Fruit fly (Drosophila melanogaster): ENCODE measurements around the gene Eogt.
A peak's percentile ranks its signal among the peaks of the same experiment; 100 is the strongest.

The Eogt gene

dm6 chr2L:2373818-2374746 is 6.8 kb upstream of the Eogt start, which contains the start of the genes CG3609 and CG15390 (continued):
- TF ChIP-seq CG11085 (GFP tag; IDR thresholded peaks at IDR 0.05) (peak; percentile 59; the same call in 1 of the 2 replicates), salm (tag; optimal IDR thresholded peaks at IDR 0.05) (peak; percentile 9), fd3F (GFP tag; optimal IDR thresholded peaks at IDR 0.05) (peak; percentile 55), CG8944 (GFP tag; optimal IDR thresholded peaks at IDR 0.05) (peak; percentile 85), HLH4C (GFP tag; IDR thresholded peaks at IDR 0.05; ENCODE audit: partially characterized antibody) (no peak), en (GFP tag; optimal IDR thresholded peaks at IDR 0.05) (peak; percentile 79), CG12104 (GFP tag; optimal IDR thresholded peaks at IDR 0.05) (peak; percentile 22), Dref (GFP tag; IDR thresholded peaks at IDR 0.05) (peak; percentile 50), dmrt99B (tag; optimal IDR thresholded peaks at IDR 0.05) (peak; percentile 63), PHDP (tag; optimal IDR thresholded peaks at IDR 0.05) (peak; percentile 77), CG6813 (GFP tag; optimal IDR thresholded peaks at IDR 0.05) (peak; percentile 33), mam (GFP tag; optimal IDR thresholded peaks at IDR 0.05) (peak; percentile 89), CG15601 (tag; optimal IDR thresholded peaks at IDR 0.05) (peak; percentile 22), otp (GFP tag; IDR thresholded peaks at IDR 0.05) (peak; percentile 92), chinmo (GFP tag; IDR thresholded peaks at IDR 0.05; ENCODE audit: partially characterized antibody) (0 out of 4 replicates have a peak, but pooled peaks have one; percentile 54), Bteb2 (GFP tag; optimal IDR thresholded peaks at IDR 0.05) (peak; percentile 87), phol (tag; optimal IDR thresholded peaks at IDR 0.05) (peak; percentile 46), Meics (GFP tag; optimal IDR thresholded peaks at IDR 0.05) (peak; percentile 70), eve (GFP tag; optimal IDR thresholded peaks at IDR 0.05) (no peak), CG18599 (GFP tag; optimal IDR thresholded peaks at IDR 0.05) (peak; percentile 88), CG7928 (GFP tag; optimal IDR thresholded peaks at IDR 0.05) (peak; percentile 45), nom (GFP tag; optimal IDR thresholded peaks at IDR 0.05) (peak; percentile 83), CG31365 (tag; optimal IDR thresholded peaks at IDR 0.05) (peak; percentile 69), CG17359 (tag; optimal IDR thresholded peaks at IDR 0.05) (peak; percentile 62), CG4820 (GFP tag; optimal IDR thresholded peaks at IDR 0.05) (peak; percentile 76), Fer1 (GFP tag; optimal IDR thresholded peaks at IDR 0.05) (peak; percentile 72), HmgZ (tag; optimal IDR thresholded peaks at IDR 0.05) (peak; percentile 87), tap (tag; optimal IDR thresholded peaks at IDR 0.05) (no peak), Chrac-16 (GFP tag; optimal IDR thresholded peaks at IDR 0.05) (peak; percentile 83), dysf (GFP tag; IDR thresholded peaks at IDR 0.05) (peak; percentile 80), nerfin-1 (tag; optimal IDR thresholded peaks at IDR 0.05) (peak; percentile 6), CG18011 (GFP tag; optimal IDR thresholded peaks at IDR 0.05) (peak; percentile 70), ranshi (GFP tag; IDR thresholded peaks at IDR 0.05) (peak; percentile 82), amos (GFP tag; IDR thresholded peaks at IDR 0.05; ENCODE audit: partially characterized antibody) (peak; percentile 40; the same call in 1 of the 2 replicates), ems (GFP tag; optimal IDR thresholded peaks at IDR 0.05) (peak; percentile 91), sna (GFP tag; IDR thresholded peaks at IDR 0.05; ENCODE audit: partially characterized antibody) (no peak), nmo (GFP tag; optimal IDR thresholded peaks at IDR 0.05) (peak; percentile 57), HmgD (GFP tag; optimal IDR thresholded peaks at IDR 0.05) (peak; percentile 92), CG17612 (GFP tag; IDR thresholded peaks at IDR 0.05) (peak; percentile 77), CG18262 (tag; optimal IDR thresholded peaks at IDR 0.05) (peak; percentile 61), TFAM (GFP tag; optimal IDR thresholded peaks at IDR 0.05) (no peak), CG10321 (GFP tag; IDR thresholded peaks at IDR 0.05) (0 out of 2 replicates have a peak, but pooled peaks have one; percentile 13), psq (GFP tag; optimal IDR thresholded peaks at IDR 0.05) (peak; percentile 12), CG17328 (GFP tag; IDR thresholded peaks at IDR 0.05) (peak; percentile 82), br (optimal IDR thresholded peaks at IDR 0.05) (no peak), CG14050 (GFP tag; IDR thresholded peaks at IDR 0.05) (peak; percentile 62), cwo (GFP tag; optimal IDR thresholded peaks at IDR 0.05) (peak; percentile 8)

Data from whole organism, embryonic.